Worm (Caenorhabditis elegans): ENCODE results near the gene pitr-2.

pitr-2 gene

ce11 chrV:9085845-9086244 is 51.7 kb downstream of the pitr-2 start:
- no peak for TF ChIP-seq elt-2 (tag; optimal IDR thresholded peaks at IDR 0.05)
- TF ChIP-seq nfya-1 (tag; optimal IDR thresholded peaks at IDR 0.05) = no peak
- no peak for TF ChIP-seq ceh-14 (tag; optimal IDR thresholded peaks at IDR 0.05)
- no peak for TF ChIP-seq ceh-22 (tag; optimal IDR thresholded peaks at IDR 0.05)
- TF ChIP-seq pha-4 (tag; optimal IDR thresholded peaks at IDR 0.05) = no peak
- TF ChIP-seq hlh-6 (tag; optimal IDR thresholded peaks at IDR 0.05) = no peak
- no peak for TF ChIP-seq tbx-7 (tag; optimal IDR thresholded peaks at IDR 0.05)
- no peak for TF ChIP-seq odd-2 (tag; optimal IDR thresholded peaks at IDR 0.05)
- TF ChIP-seq ceh-18 (tag; optimal IDR thresholded peaks at IDR 0.05) = no peak
- no peak for TF ChIP-seq sox-2 (GFP tag; IDR thresholded peaks at IDR 0.05)
- no peak for TF ChIP-seq dmd-4 (tag; optimal IDR thresholded peaks at IDR 0.05; ENCODE audit: borderline replicate concordance)
- TF ChIP-seq hlh-13 (GFP tag; optimal IDR thresholded peaks at IDR 0.05) = no peak
- TF ChIP-seq fkh-6 (tag; optimal IDR thresholded peaks at IDR 0.05) = no peak
